Worm (Caenorhabditis elegans): Measurements from ENCODE around the gene dsl-1.
A peak's percentile ranks its signal among the peaks of the same experiment; 100 is the strongest.
"Not testable (repeated sequence)": the region's sequence is repeated elsewhere in the genome, so short reads cannot be mapped to it uniquely, and the experiment has no call there.

dsl-1 gene

ce11 chrIV:1199501-1199900 lies 8.4 kb downstream of the dsl-1 start:
- no peak for TF ChIP-seq jun-1 (tag; optimal IDR thresholded peaks at IDR 0.05)
- no peak for TF ChIP-seq zag-1 (tag; optimal IDR thresholded peaks at IDR 0.05)
- TF ChIP-seq ztf-4 (tag; optimal IDR thresholded peaks at IDR 0.05): no peak
- no peak for TF ChIP-seq egl-5 (tag; optimal IDR thresholded peaks at IDR 0.05)
- TF ChIP-seq eor-1 (tag; optimal IDR thresholded peaks at IDR 0.05): no peak
- no peak for TF ChIP-seq elt-2 (tag; optimal IDR thresholded peaks at IDR 0.05)
- TF ChIP-seq daf-12 (tag; optimal IDR thresholded peaks at IDR 0.05): no peak
- no peak for TF ChIP-seq nhr-25 (tag; optimal IDR thresholded peaks at IDR 0.05)
- TF ChIP-seq fos-1 (tag; optimal IDR thresholded peaks at IDR 0.05): no peak
- no peak for TF ChIP-seq nhr-237 (tag; optimal IDR thresholded peaks at IDR 0.05)
- no peak for TF ChIP-seq snpc-4 (tag; optimal IDR thresholded peaks at IDR 0.05)
- no peak for TF ChIP-seq nhr-76 (tag; optimal IDR thresholded peaks at IDR 0.05)
- TF ChIP-seq nfya-1 (tag; optimal IDR thresholded peaks at IDR 0.05; ENCODE audit: insufficient read depth): no peak
- TF ChIP-seq lin-39 (tag; optimal IDR thresholded peaks at IDR 0.05): no peak
- TF ChIP-seq unc-39 (tag; optimal IDR thresholded peaks at IDR 0.05): no peak
- no peak for TF ChIP-seq ceh-28 (tag; optimal IDR thresholded peaks at IDR 0.05)

DNA sequence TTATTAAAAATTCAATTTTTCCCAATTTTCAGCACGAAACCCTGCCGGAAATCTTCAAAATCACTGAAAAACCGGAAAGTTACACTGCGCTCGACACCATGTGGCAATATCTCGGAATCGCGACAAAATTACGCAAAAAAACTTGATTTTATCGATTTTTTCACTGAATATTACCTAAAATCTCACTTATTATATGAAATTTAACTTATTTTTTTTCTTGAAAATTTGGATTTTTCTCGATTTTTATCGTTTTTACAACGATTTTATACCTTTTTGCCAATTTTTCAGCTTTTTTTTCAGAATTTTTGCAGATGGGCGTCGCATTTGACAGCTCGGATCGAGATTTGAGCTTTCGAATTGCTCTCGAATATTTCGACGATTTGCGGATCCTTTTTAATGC lies 15.1 kb downstream of the dsl-1 start, which contains the start of gene spl-3:
spl-3 (plus strand) TSS at position 301 of the 400 bp plus-strand sequence.
- TF ChIP-seq skn-1 (tag; optimal IDR thresholded peaks at IDR 0.05): no peak
- TF ChIP-seq fkh-2 (tag; optimal IDR thresholded peaks at IDR 0.05): no peak
- no peak for TF ChIP-seq lin-39 (tag; optimal IDR thresholded peaks at IDR 0.05)
- TF ChIP-seq pqm-1 (tag; optimal IDR thresholded peaks at IDR 0.05): no peak
- TF ChIP-seq nhr-12 (tag; optimal IDR thresholded peaks at IDR 0.05): no peak
- no peak for TF ChIP-seq fos-1 (tag; optimal IDR thresholded peaks at IDR 0.05)
- no peak for TF ChIP-seq eor-1 (tag; optimal IDR thresholded peaks at IDR 0.05)
- TF ChIP-seq mml-1 (tag; optimal IDR thresholded peaks at IDR 0.05): no peak
- TF ChIP-seq nhr-11 (tag; optimal IDR thresholded peaks at IDR 0.05): no peak
- no peak for TF ChIP-seq egl-5 (tag; optimal IDR thresholded peaks at IDR 0.05)
- TF ChIP-seq ZK546.5 (tag; optimal IDR thresholded peaks at IDR 0.05): no peak
- TF ChIP-seq snpc-4 (tag; optimal IDR thresholded peaks at IDR 0.05): no peak
- TF ChIP-seq ceh-82 (tag; optimal IDR thresholded peaks at IDR 0.05): no peak

DNA sequence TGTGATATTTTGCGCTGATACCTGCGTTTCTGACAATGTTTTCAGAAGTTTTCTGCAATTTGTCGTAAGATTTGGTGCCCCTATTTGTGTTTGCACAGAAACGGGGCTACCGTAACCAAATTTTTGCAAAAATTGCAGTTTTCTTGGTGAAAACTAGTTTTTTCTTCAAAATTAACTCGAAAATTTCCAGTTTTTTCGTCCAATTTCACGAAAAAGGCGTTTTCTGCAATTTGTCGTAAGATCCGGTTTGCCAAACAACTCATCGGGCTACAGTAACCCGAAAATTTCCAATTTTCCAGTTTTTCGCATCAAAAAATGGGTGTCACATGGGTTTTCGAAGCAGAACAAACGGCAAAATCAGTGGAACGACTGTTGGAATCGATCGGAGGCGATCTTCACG lies 20.4 kb downstream of the dsl-1 start, which contains the start of gene mdt-20:
mdt-20 (plus strand) TSS at position 301 of the 400 bp plus-strand sequence.
- TF ChIP-seq nhr-25, nhr-23, snpc-4 (tag; optimal IDR thresholded peaks at IDR 0.05): not testable (repeated sequence)

DNA sequence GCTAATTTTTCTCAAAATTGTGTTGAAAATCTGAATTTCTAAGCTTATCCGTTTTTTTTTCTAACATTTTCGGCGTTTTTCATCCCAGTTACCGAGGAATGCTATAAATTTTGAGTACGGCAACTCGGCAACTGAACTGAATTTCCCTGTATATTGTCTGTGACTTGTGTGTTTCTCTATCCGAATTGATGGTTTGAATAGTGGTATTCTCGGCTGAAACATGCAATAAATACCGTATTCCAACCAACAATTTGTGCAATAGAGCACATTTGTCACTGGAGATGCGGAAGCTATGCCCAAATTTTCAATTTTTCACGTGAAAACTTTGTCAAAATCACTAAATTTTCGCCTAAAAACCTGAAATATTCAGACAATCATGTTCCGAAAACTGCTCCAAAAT lies 25.6 kb downstream of the dsl-1 start, which contains the start of gene rmif-2:
rmif-2 (plus strand) TSS at position 301 of the 400 bp plus-strand sequence.
- TF ChIP-seq mdl-1, ceh-28, ceh-16 (tag; optimal IDR thresholded peaks at IDR 0.05): not testable (repeated sequence)

- peak; percentile 8 for TF ChIP-seq hmg-11 (tag; optimal IDR thresholded peaks at IDR 0.05)
- TF ChIP-seq ceh-28 (tag; optimal IDR thresholded peaks at IDR 0.05): no peak
- TF ChIP-seq pha-4 (tag; optimal IDR thresholded peaks at IDR 0.05): peak; percentile 54
- peak; percentile 29 for TF ChIP-seq nfya-1 (tag; optimal IDR thresholded peaks at IDR 0.05; ENCODE audit: insufficient read depth)
- no peak for TF ChIP-seq nhr-77 (tag; optimal IDR thresholded peaks at IDR 0.05)
- TF ChIP-seq lin-15B (tag; optimal IDR thresholded peaks at IDR 0.05): peak; percentile 23
Observed at ce11 chrIV:1177683-1178082, 30.2 kb downstream of the dsl-1 start, which contains the start of gene Y104H12D.2. TSS of gene Y104H12D.2 (plus strand) at chrIV:1178022.

- TF ChIP-seq nhr-67 (tag; optimal IDR thresholded peaks at IDR 0.05) (no peak), unc-62 (GFP tag; optimal IDR thresholded peaks at IDR 0.05) (no peak), egl-5 (tag; optimal IDR thresholded peaks at IDR 0.05) (no peak), pqm-1 (tag; optimal IDR thresholded peaks at IDR 0.05) (no peak), ceh-28 (tag; optimal IDR thresholded peaks at IDR 0.05) (peak; percentile 68), elt-2 (tag; optimal IDR thresholded peaks at IDR 0.05) (no peak), nhr-11 (tag; optimal IDR thresholded peaks at IDR 0.05) (no peak), ztf-4 (tag; optimal IDR thresholded peaks at IDR 0.05) (no peak), zag-1 (tag; optimal IDR thresholded peaks at IDR 0.05) (no peak)
Observed at ce11 chrIV:1176613-1177012, 31.3 kb downstream of the dsl-1 start.

Data from whole organism, L3 larva.